Fruit fly (Drosophila melanogaster) whole organism, embryonic: Measurements from ENCODE around the gene CG13096.

ENCODE experiments used
- Abd-B ChIP-seq: fragments of 200-800 bp; sonication (Bioruptor generic); optimal IDR thresholded peaks from 2 replicates; lab custom pipeline; 2018; ENCODE audit warnings: missing biosample characterization, mild to moderate bottlenecking, missing genetic modification characterization, moderate library complexity
- Awh ChIP-seq: fragments of 200-800 bp; sonication (Bioruptor generic); IDR thresholded peaks from 2 replicates; pipeline ENCODE4, ENCODE4 v1.3.6; 2022; ENCODE audit warnings: missing biosample characterization, missing genetic modification characterization
- CG11247 ChIP-seq: fragments of 200-800 bp; sonication (Bioruptor generic); IDR thresholded peaks from 2 replicates; pipeline ENCODE4 v1.3.6; 2022; ENCODE audit warnings: missing biosample characterization, missing genetic modification characterization
- CG11398 ChIP-seq: fragments of 200-800 bp; sonication (Bioruptor generic); optimal IDR thresholded peaks from 2 replicates; lab custom pipeline; 2016; ENCODE audit warnings: missing biosample characterization, missing genetic modification characterization
- CG12071 ChIP-seq: fragments of 200-800 bp; sonication (Bioruptor generic); optimal IDR thresholded peaks from 3 replicates; lab custom pipeline; 2018; ENCODE audit warnings: missing biosample characterization, mild to moderate bottlenecking, missing genetic modification characterization
- CG12155 ChIP-seq: fragments of 200-800 bp; sonication (Bioruptor generic); optimal IDR thresholded peaks from 3 replicates; lab custom pipeline; 2016; ENCODE audit warnings: missing biosample characterization, missing genetic modification characterization
- CG13123 ChIP-seq: fragments of 200-800 bp; sonication (Bioruptor generic); optimal IDR thresholded peaks from 2 replicates; lab custom pipeline; 2016; ENCODE audit warnings: missing biosample characterization, missing genetic modification characterization
- CG13287 ChIP-seq: fragments of 200-800 bp; sonication (Bioruptor generic); IDR thresholded peaks from 2 replicates; pipeline ENCODE4 v1.3.6; 2022; ENCODE audit warnings: missing biosample characterization, missing genetic modification characterization; ENCODE audit not compliant: partially characterized antibody
- CG15011 ChIP-seq: fragments of 200-800 bp; sonication (Bioruptor generic); optimal IDR thresholded peaks from 3 replicates; lab custom pipeline; 2018; ENCODE audit warnings: missing biosample characterization, mild to moderate bottlenecking, missing genetic modification characterization
- CG1602 ChIP-seq: fragments of 200-800 bp; sonication (Bioruptor generic); optimal IDR thresholded peaks from 3 replicates; lab custom pipeline; 2016; ENCODE audit warnings: missing biosample characterization, missing genetic modification characterization
- CG1832 ChIP-seq: fragments of 200-800 bp; sonication (Bioruptor generic); optimal IDR thresholded peaks from 2 replicates; lab custom pipeline; 2017; ENCODE audit warnings: missing biosample characterization, mild to moderate bottlenecking, missing genetic modification characterization, inconsistent platforms
- CG2678 ChIP-seq: fragments of 200-800 bp; sonication (Bioruptor generic); optimal IDR thresholded peaks from 3 replicates; lab custom pipeline; 2019; ENCODE audit warnings: missing biosample characterization, mild to moderate bottlenecking, missing genetic modification characterization, moderate library complexity
- CG2889 ChIP-seq: fragments of 200-800 bp; sonication (Bioruptor generic); IDR thresholded peaks from 3 replicates; pipeline ENCODE4 v1.3.6; 2022; ENCODE audit warnings: missing biosample characterization, missing genetic modification characterization
- CG3065 ChIP-seq: fragments of 200-800 bp; sonication (Bioruptor generic); optimal IDR thresholded peaks from 2 replicates; lab custom pipeline; 2016; ENCODE audit warnings: missing biosample characterization, missing genetic modification characterization
- CG31224 ChIP-seq: fragments of 200-800 bp; sonication (Bioruptor generic); IDR thresholded peaks from 2 replicates; pipeline ENCODE4 v1.3.6; 2022; ENCODE audit warnings: missing biosample characterization, missing genetic modification characterization
- CG31365 ChIP-seq: fragments of 200-800 bp; sonication (Bioruptor generic); optimal IDR thresholded peaks from 2 replicates; lab custom pipeline; 2018; ENCODE audit warnings: missing biosample characterization, mild to moderate bottlenecking, missing genetic modification characterization
- CG3281 ChIP-seq: fragments of 200-800 bp; sonication (Bioruptor generic); optimal IDR thresholded peaks from 3 replicates; lab custom pipeline; 2017; ENCODE audit warnings: missing biosample characterization, mild to moderate bottlenecking, missing genetic modification characterization
- CG7928 ChIP-seq: fragments of 200-800 bp; sonication (Bioruptor generic); optimal IDR thresholded peaks from 2 replicates; lab custom pipeline; 2017; ENCODE audit warnings: missing biosample characterization, mild to moderate bottlenecking, missing genetic modification characterization
- CG8359 ChIP-seq: fragments of 200-800 bp; sonication (Bioruptor generic); optimal IDR thresholded peaks from 2 replicates; lab custom pipeline; 2017; ENCODE audit warnings: missing biosample characterization, mild to moderate bottlenecking, missing genetic modification characterization, borderline replicate concordance
- CG8478 ChIP-seq: fragments of >200 bp; optimal IDR thresholded peaks from 2 replicates; lab custom pipeline; 2018
- CG8944 ChIP-seq: fragments of 200-800 bp; sonication (Bioruptor generic); optimal IDR thresholded peaks from 3 replicates; lab custom pipeline; 2016; ENCODE audit warnings: missing biosample characterization, missing genetic modification characterization
- CG9727 ChIP-seq: fragments of 200-800 bp; sonication (Bioruptor generic); optimal IDR thresholded peaks from 3 replicates; lab custom pipeline; 2017; ENCODE audit warnings: missing biosample characterization, mild to moderate bottlenecking, missing genetic modification characterization
- CrebB ChIP-seq: fragments of 200-800 bp; sonication (Bioruptor generic); optimal IDR thresholded peaks from 3 replicates; lab custom pipeline; 2018; ENCODE audit warnings: missing biosample characterization, mild to moderate bottlenecking, missing genetic modification characterization
- D19A ChIP-seq: fragments of 200-800 bp; optimal IDR thresholded peaks from 3 replicates; lab custom pipeline; 2019; ENCODE audit warnings: missing biosample characterization, mild to moderate bottlenecking, missing genetic modification characterization, moderate library complexity
- Ets97D ChIP-seq: fragments of 200-800 bp; sonication (Bioruptor generic); optimal IDR thresholded peaks from 3 replicates; lab custom pipeline; 2016; ENCODE audit warnings: missing biosample characterization, missing genetic modification characterization
- H2.0 ChIP-seq: fragments of 200-800 bp; sonication (Bioruptor generic); IDR thresholded peaks from 2 replicates; pipeline ENCODE4 v1.3.6; 2022; ENCODE audit warnings: missing biosample characterization, missing genetic modification characterization
- Hmr ChIP-seq: fragments of 200-800 bp; sonication (Bioruptor generic); optimal IDR thresholded peaks from 3 replicates; lab custom pipeline; 2017; ENCODE audit warnings: mild to moderate bottlenecking, missing biosample characterization, missing genetic modification reagents, missing genetic modification characterization
- Optix ChIP-seq: fragments of 200-800 bp; sonication (Bioruptor generic); IDR thresholded peaks from 3 replicates; pipeline ENCODE4 v1.3.6; 2022; ENCODE audit warnings: missing biosample characterization, missing genetic modification characterization
- Sry-β ChIP-seq: fragments of 200-800 bp; sonication (Bioruptor generic); optimal IDR thresholded peaks from 2 replicates; lab custom pipeline; 2018; ENCODE audit warnings: missing biosample characterization, mild to moderate bottlenecking, missing genetic modification characterization, moderate library complexity
- Ssrp ChIP-seq: fragments of 200-800 bp; sonication (Bioruptor generic); optimal IDR thresholded peaks from 2 replicates; lab custom pipeline; 2018; ENCODE audit warnings: missing biosample characterization, mild to moderate bottlenecking, missing genetic modification characterization, moderate library complexity
- TFAM ChIP-seq: fragments of 200-800 bp; sonication (Bioruptor generic); optimal IDR thresholded peaks from 2 replicates; lab custom pipeline; 2017; ENCODE audit warnings: missing biosample characterization, missing genetic modification characterization, inconsistent platforms
- caup ChIP-seq: fragments of 200-800 bp; sonication (Bioruptor generic); optimal IDR thresholded peaks from 3 replicates; lab custom pipeline; 2017; ENCODE audit warnings: missing biosample characterization, mild to moderate bottlenecking, missing genetic modification characterization, moderate library complexity; ENCODE audit not compliant: severe bottlenecking
- chm ChIP-seq: fragments of 200-800 bp; sonication (Bioruptor generic); IDR thresholded peaks from 2 replicates; pipeline ENCODE4 v1.3.6; 2022; ENCODE audit warnings: missing biosample characterization, missing genetic modification characterization
- crol ChIP-seq: fragments of 200-800 bp; sonication (Bioruptor generic); IDR thresholded peaks from 2 replicates; pipeline ENCODE4 v1.3.6; 2022; ENCODE audit warnings: missing biosample characterization, missing genetic modification characterization
- ems ChIP-seq: fragments of 200-800 bp; sonication (Bioruptor generic); optimal IDR thresholded peaks from 3 replicates; lab custom pipeline; 2016; ENCODE audit warnings: missing biosample characterization, missing genetic modification characterization
- fd96Cb ChIP-seq: fragments of 200-800 bp; sonication (Bioruptor generic); optimal IDR thresholded peaks from 2 replicates; lab custom pipeline; 2018; ENCODE audit warnings: missing biosample characterization, mild to moderate bottlenecking, missing genetic modification characterization, moderate library complexity
- kni ChIP-seq: fragments of 200-800 bp; sonication (Bioruptor generic); optimal IDR thresholded peaks from 3 replicates; lab custom pipeline; 2017; ENCODE audit warnings: mild to moderate bottlenecking, missing biosample characterization, missing genetic modification reagents, missing genetic modification characterization
- lab ChIP-seq: fragments of 200-800 bp; sonication (Bioruptor generic); optimal IDR thresholded peaks from 3 replicates; lab custom pipeline; 2017; ENCODE audit warnings: missing biosample characterization, missing genetic modification characterization, mild to moderate bottlenecking, moderate library complexity, missing genetic modification reagents
- maf-S ChIP-seq: fragments of 200-800 bp; sonication (Bioruptor generic); optimal IDR thresholded peaks from 2 replicates; lab custom pipeline; 2016; ENCODE audit warnings: missing biosample characterization, missing genetic modification characterization
- mirr ChIP-seq: fragments of 200-800 bp; sonication (Bioruptor generic); optimal IDR thresholded peaks from 3 replicates; lab custom pipeline; 2018; ENCODE audit warnings: missing biosample characterization, mild to moderate bottlenecking, missing genetic modification characterization
- nerfin-2 ChIP-seq: fragments of 200-800 bp; sonication (Bioruptor generic); IDR thresholded peaks from 2 replicates; pipeline ENCODE4 v1.3.6; 2022; ENCODE audit warnings: missing biosample characterization, missing genetic modification characterization; ENCODE audit not compliant: partially characterized antibody
- nmo ChIP-seq: fragments of 200-800 bp; sonication (Bioruptor generic); optimal IDR thresholded peaks from 2 replicates; lab custom pipeline; 2018; ENCODE audit warnings: missing biosample characterization, mild to moderate bottlenecking, missing genetic modification characterization, moderate library complexity
- org-1 ChIP-seq: fragments of 200-800 bp; sonication (Bioruptor generic); optimal IDR thresholded peaks from 2 replicates; lab custom pipeline; 2017; ENCODE audit warnings: missing biosample characterization, missing genetic modification characterization
- peb ChIP-seq: fragments of 200-800 bp; sonication (Bioruptor generic); IDR thresholded peaks from 2 replicates; pipeline ENCODE4 v1.3.6; 2022; ENCODE audit warnings: missing biosample characterization, missing genetic modification characterization
- sens-2 ChIP-seq: fragments of 200-800 bp; sonication (Bioruptor generic); IDR thresholded peaks from 2 replicates; pipeline ENCODE4 v1.3.6; 2022; ENCODE audit warnings: missing biosample characterization, missing genetic modification characterization
- sisA ChIP-seq: fragments of 200-800 bp; sonication (Bioruptor generic); IDR thresholded peaks from 2 replicates; pipeline ENCODE4 v1.3.6; 2022; ENCODE audit warnings: missing biosample characterization, missing genetic modification characterization
- tll ChIP-seq, 2 experiments: fragments of 200-800 bp in 1 of 2; fragments of >200 bp in 1 of 2; sonication (Bioruptor generic) in 1 of 2; optimal IDR thresholded peaks; 2 replicates each; lab custom pipeline; 2017 to 2019; ENCODE audit warnings: missing biosample characterization in 2 of 2, missing genetic modification characterization in 2 of 2, mild to moderate bottlenecking in 1 of 2, moderate library complexity in 1 of 2
- tna ChIP-seq: fragments of 200-800 bp; sonication (Bioruptor generic); IDR thresholded peaks from 2 replicates; pipeline ENCODE4 v1.3.6; 2022; ENCODE audit warnings: missing biosample characterization, missing genetic modification characterization; ENCODE audit not compliant: partially characterized antibody
- trh ChIP-seq: fragments of 200-800 bp; sonication (Bioruptor generic); optimal IDR thresholded peaks from 2 replicates; lab custom pipeline; 2016; ENCODE audit warnings: missing biosample characterization, missing genetic modification characterization
- usp ChIP-seq: fragments of >200 bp; optimal IDR thresholded peaks from 2 replicates; lab custom pipeline; 2017; ENCODE audit warnings: missing biosample characterization, missing genetic modification characterization
- z ChIP-seq: fragments of 200-800 bp; sonication (Bioruptor generic); IDR thresholded peaks from 3 replicates; pipeline ENCODE4 v1.3.6; 2022; ENCODE audit warnings: missing biosample characterization, missing genetic modification characterization

Gene CG13096

dm6 chr2L:8543102-8543501 lies 31.4 kb upstream of the CG13096 start (continued):
- TF ChIP-seq CG8478 (lab: Kevin White, UChicago): no peak
- TF ChIP-seq fd96Cb: no peak
- TF ChIP-seq Hmr (GFP tag; lab: Kevin White, UChicago): peak; percentile 16
- TF ChIP-seq TFAM: no peak
- TF ChIP-seq CG2889 (GFP tag; lab: Robert Waterston, UW): no peak
- no peak for TF ChIP-seq mirr
- TF ChIP-seq trh (GFP tag; lab: Kevin White, UChicago): no peak
- TF ChIP-seq Sry-β (GFP tag; lab: Kevin White, UChicago): no peak
- TF ChIP-seq D19A (tag; lab: Kevin White, UChicago): peak; percentile 19
- TF ChIP-seq H2.0 (GFP tag; lab: Robert Waterston, UW): no peak
- TF ChIP-seq peb (GFP tag; lab: Robert Waterston, UW): 0 out of 2 replicates have a peak, but pooled peaks have one; percentile 20
- TF ChIP-seq CG11398 (GFP tag; lab: Kevin White, UChicago): no peak
- peak; percentile 86 for TF ChIP-seq chm (GFP tag; lab: Robert Waterston, UW)
- no peak for TF ChIP-seq Abd-B
- no peak for TF ChIP-seq CG31224
- TF ChIP-seq CG1832 (GFP tag; lab: Kevin White, UChicago): no peak
- no peak for TF ChIP-seq CG3065 (GFP tag; lab: Kevin White, UChicago)
- TF ChIP-seq ems (GFP tag; lab: Kevin White, UChicago): no peak
- TF ChIP-seq CrebB (tag; lab: Kevin White, UChicago): no peak
- TF ChIP-seq CG9727 (GFP tag; lab: Kevin White, UChicago): peak; percentile 13
- TF ChIP-seq CG7928: no peak
- TF ChIP-seq kni (GFP tag; lab: Kevin White, UChicago): no peak
- TF ChIP-seq Ssrp (tag; lab: Kevin White, UChicago): no peak
- TF ChIP-seq Optix (GFP tag; lab: Robert Waterston, UW): no peak
- no peak for TF ChIP-seq CG11247 (GFP tag; lab: Robert Waterston, UW)
- TF ChIP-seq CG8359: no peak
- no peak for TF ChIP-seq CG12155 (GFP tag; lab: Kevin White, UChicago)
- no peak for TF ChIP-seq org-1
- TF ChIP-seq CG2678 (tag; lab: Kevin White, UChicago): no peak
- no peak for TF ChIP-seq usp
- no peak for TF ChIP-seq CG3281
- peak; percentile 55; the same call in 1 of the 3 replicates for TF ChIP-seq z (GFP tag; lab: Robert Waterston, UW)
- TF ChIP-seq Ets97D: peak; percentile 2
- no peak for TF ChIP-seq tll (GFP tag; optimal IDR thresholded peaks at IDR 0.05; lab: Kevin White, UChicago)
- TF ChIP-seq caup (GFP tag; lab: Kevin White, UChicago): peak; percentile 27
- TF ChIP-seq sisA (GFP tag; lab: Robert Waterston, UW): no peak
- TF ChIP-seq CG15011 (GFP tag; lab: Kevin White, UChicago): no peak
- TF ChIP-seq CG13287 (GFP tag; lab: Robert Waterston, UW): peak; percentile 60
- TF ChIP-seq maf-S: no peak
- TF ChIP-seq Awh (GFP tag; lab: Robert Waterston, UW): no peak
- TF ChIP-seq lab (GFP tag; lab: Kevin White, UChicago): no peak
- no peak for TF ChIP-seq CG1602 (GFP tag; lab: Kevin White, UChicago)
- no peak for TF ChIP-seq nerfin-2 (GFP tag; lab: Robert Waterston, UW)
- no peak; the same call in 1 of the 2 replicates for TF ChIP-seq sens-2 (GFP tag; lab: Robert Waterston, UW)
- TF ChIP-seq crol (GFP tag; lab: Robert Waterston, UW): no peak
- TF ChIP-seq nmo: no peak
- TF ChIP-seq CG12071 (GFP tag; lab: Kevin White, UChicago): no peak
- no peak for TF ChIP-seq tna
- no peak for TF ChIP-seq CG31365 (tag; lab: Kevin White, UChicago)
- TF ChIP-seq CG13123: no peak
- no peak for TF ChIP-seq CG8944
